Worm (Caenorhabditis elegans) whole organism, L1 larva: Measurements from ENCODE around the gene mct-3.

Source experiments
- Y116A8C.19 ChIP-seq: sonication (generic microtip); optimal IDR thresholded peaks from 2 replicates; lab custom pipeline; 2016; ENCODE audit warnings: missing compliant biosample characterization, missing genetic modification characterization, borderline replicate concordance
- ceh-88 ChIP-seq: fragments of 200-800 bp; sonication (Bioruptor generic); IDR thresholded peaks from 2 replicates; pipeline ENCODE4 v1.3.6; 2022; ENCODE audit warnings: missing genetic modification characterization, missing compliant biosample characterization
- dsc-1 ChIP-seq: sonication (generic microtip); optimal IDR thresholded peaks from 2 replicates; lab custom pipeline; 2016; ENCODE audit warnings: mild to moderate bottlenecking, missing genetic modification characterization, missing compliant biosample characterization
- egl-27 ChIP-seq, 2 experiments: fragments of 150-350 bp in 1 of 2; sonication (generic microtip); optimal IDR thresholded peaks; 3 replicates each; lab custom pipeline; 2017 to 2018; ENCODE audit warnings: missing biosample characterization in 2 of 2, missing genetic modification characterization in 2 of 2, missing genetic modification reagents in 2 of 2
- ets-5 ChIP-seq: fragments of 200-800 bp; sonication (Bioruptor generic); IDR thresholded peaks from 2 replicates; pipeline ENCODE4 v1.3.6; 2022; ENCODE audit warnings: missing genetic modification characterization, missing compliant biosample characterization
- fos-1 ChIP-seq: fragments of 150-350 bp; optimal IDR thresholded peaks from 2 replicates; lab custom pipeline; 2014; ENCODE audit warnings: missing biosample characterization, missing genetic modification characterization
- irx-1 ChIP-seq: sonication (generic microtip); optimal IDR thresholded peaks from 2 replicates; lab custom pipeline; 2016; ENCODE audit warnings: missing genetic modification characterization, missing compliant biosample characterization
- lin-35 ChIP-seq, 2 experiments: fragments of 150-350 bp; optimal IDR thresholded peaks; 2 replicates each; lab custom pipeline; 2014; ENCODE audit warnings: missing biosample characterization in 2 of 2, missing genetic modification characterization in 2 of 2, missing genetic modification reagents in 2 of 2
- lin-39 ChIP-seq: fragments of 150-350 bp; optimal IDR thresholded peaks from 2 replicates; lab custom pipeline; 2014; ENCODE audit warnings: missing biosample characterization, missing genetic modification reagents, missing genetic modification characterization
- pag-3 ChIP-seq: sonication (generic microtip); optimal IDR thresholded peaks from 2 replicates; lab custom pipeline; 2017; ENCODE audit warnings: missing genetic modification characterization, mild to moderate bottlenecking, missing compliant biosample characterization, antibody characterized with exemption, borderline replicate concordance; ENCODE audit not compliant: insufficient read depth

DNA sequence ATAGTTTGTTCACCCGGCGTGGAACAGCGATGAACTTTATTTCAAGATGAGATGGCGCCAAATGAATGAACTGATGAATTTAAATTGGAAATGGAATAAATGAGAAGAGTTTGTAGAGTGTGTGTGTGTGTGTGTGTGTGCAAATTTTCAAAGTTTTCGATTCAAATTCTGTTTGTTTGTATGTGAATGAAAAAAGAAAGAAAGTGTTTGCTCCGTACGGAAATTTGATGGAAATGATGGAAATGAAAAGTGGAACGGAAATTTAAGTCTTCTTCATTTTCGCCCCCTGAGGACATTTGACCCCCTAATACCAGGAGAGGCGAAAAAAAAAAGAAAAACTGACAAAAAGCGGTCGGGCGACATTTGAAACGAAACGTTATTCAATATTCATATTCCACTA is 25.4 kb downstream of the mct-3 start:
- TF ChIP-seq ceh-88 (GFP tag; lab: Robert Waterston, UW) (no peak), fos-1 (tag; lab: Kevin White, UChicago) (no peak), Y116A8C.19 (tag; lab: Kevin White, UChicago) (no peak), lin-35 (GFP tag; optimal IDR thresholded peaks at IDR 0.05; lab: Kevin White, UChicago) (no peak), irx-1 (tag; lab: Kevin White, UChicago) (no peak), egl-27 (tag; optimal IDR thresholded peaks at IDR 0.05; lab: Kevin White, UChicago) (no peak), ets-5 (GFP tag; lab: Robert Waterston, UW) (no peak), lin-39 (no peak), pag-3 (tag; lab: Kevin White, UChicago) (no peak), dsc-1 (tag; lab: Kevin White, UChicago) (no peak)
